Fruit fly (Drosophila melanogaster): ENCODE data around the gene CG43736.

The CG43736 gene

dm6 chrX:6852574-6852973 is 11.1 kb upstream of the CG43736 start (continued):
- TF ChIP-seq disco-r (GFP tag; optimal IDR thresholded peaks at IDR 0.05) (peak; percentile 73), Scr (GFP tag; IDR thresholded peaks at IDR 0.05; ENCODE audit: partially characterized antibody) (peak; percentile 54), trh (GFP tag; optimal IDR thresholded peaks at IDR 0.05) (peak; percentile 78), Neu2 (GFP tag; optimal IDR thresholded peaks at IDR 0.05; ENCODE audit: borderline replicate concordance) (peak; percentile 75), sisA (GFP tag; IDR thresholded peaks at IDR 0.05) (peak; percentile 86), CG2875 (GFP tag; optimal IDR thresholded peaks at IDR 0.05) (peak; percentile 67), az2 (GFP tag; optimal IDR thresholded peaks at IDR 0.05) (peak; percentile 87), zfh1 (GFP tag; IDR thresholded peaks at IDR 0.05) (peak; percentile 83), CG5180 (GFP tag; optimal IDR thresholded peaks at IDR 0.05) (peak; percentile 58), zen2 (GFP tag; IDR thresholded peaks at IDR 0.05; ENCODE audit: partially characterized antibody) (no peak; the same call in 2 of the 3 replicates), cas (GFP tag; IDR thresholded peaks at IDR 0.05) (peak; percentile 36), Dad (GFP tag; optimal IDR thresholded peaks at IDR 0.05) (peak; percentile 92), Bteb2 (GFP tag; optimal IDR thresholded peaks at IDR 0.05) (peak; percentile 84), HHEX (GFP tag; optimal IDR thresholded peaks at IDR 0.05) (peak; percentile 91), Dp (GFP tag; optimal IDR thresholded peaks at IDR 0.05) (peak; percentile 93), pum (GFP tag; optimal IDR thresholded peaks at IDR 0.05) (peak; percentile 92), Hr78 (GFP tag; optimal IDR thresholded peaks at IDR 0.05) (peak in 1 of 2 experiments; percentile 17), knrl (GFP tag; IDR thresholded peaks at IDR 0.05; ENCODE audit: partially characterized antibody) (no peak), h (optimal IDR thresholded peaks at IDR 0.05) (no peak), YL-1 (GFP tag; optimal IDR thresholded peaks at IDR 0.05) (peak; percentile 46), gt (GFP tag; IDR thresholded peaks at IDR 0.05) (peak; percentile 58), twi (tag; optimal IDR thresholded peaks at IDR 0.05) (peak; percentile 79), CG8944 (GFP tag; optimal IDR thresholded peaks at IDR 0.05) (peak; percentile 90), NfI (GFP tag; optimal IDR thresholded peaks at IDR 0.05) (peak; percentile 94), dan (GFP tag; IDR thresholded peaks at IDR 0.05) (no peak), CG18476 (GFP tag; optimal IDR thresholded peaks at IDR 0.05) (peak; percentile 89), Hr51 (GFP tag; optimal IDR thresholded peaks at IDR 0.05) (peak; percentile 85 to 92), CG13123 (GFP tag; optimal IDR thresholded peaks at IDR 0.05) (peak; percentile 82), CG12219 (GFP tag; optimal IDR thresholded peaks at IDR 0.05) (peak; percentile 86), rib (GFP tag; IDR thresholded peaks at IDR 0.05) (peak; percentile 84), Dref (GFP tag; IDR thresholded peaks at IDR 0.05) (peak; percentile 70), Blimp-1 (GFP tag; optimal IDR thresholded peaks at IDR 0.05) (peak; percentile 86), CG8089 (GFP tag; optimal IDR thresholded peaks at IDR 0.05) (peak; percentile 87), ara (GFP tag; IDR thresholded peaks at IDR 0.05) (peak; percentile 83), dm (GFP tag; optimal IDR thresholded peaks at IDR 0.05) (peak; percentile 86), otp (GFP tag; IDR thresholded peaks at IDR 0.05) (peak; percentile 83), mirr (GFP tag; optimal IDR thresholded peaks at IDR 0.05) (peak; percentile 93), nau (GFP tag; optimal IDR thresholded peaks at IDR 0.05) (peak; percentile 76), CG13624 (GFP tag; optimal IDR thresholded peaks at IDR 0.05) (peak; percentile 95), CG10366 (GFP tag; IDR thresholded peaks at IDR 0.05) (peak; percentile 77), luna (GFP tag; optimal IDR thresholded peaks at IDR 0.05) (peak; percentile 87), btn (GFP tag; optimal IDR thresholded peaks at IDR 0.05) (peak; percentile 87), Fer1 (GFP tag; optimal IDR thresholded peaks at IDR 0.05) (peak; percentile 91), BtbVII (GFP tag; optimal IDR thresholded peaks at IDR 0.05) (peak; percentile 85), tio (GFP tag; optimal IDR thresholded peaks at IDR 0.05) (peak; percentile 88), tup (GFP tag; optimal IDR thresholded peaks at IDR 0.05) (peak; percentile 69), CG42726 (GFP tag; IDR thresholded peaks at IDR 0.05; ENCODE audit: partially characterized antibody) (no peak), sqz (GFP tag; optimal IDR thresholded peaks at IDR 0.05) (peak; percentile 79), phol (tag; optimal IDR thresholded peaks at IDR 0.05) (peak; percentile 93), CG6689 (GFP tag; IDR thresholded peaks at IDR 0.05) (peak; percentile 91), ftz-f1 (GFP tag; optimal IDR thresholded peaks at IDR 0.05) (peak; percentile 16)

Data from whole organism, embryonic.